Fruit fly (Drosophila melanogaster): ENCODE data around the gene Ir7d.

DNA sequence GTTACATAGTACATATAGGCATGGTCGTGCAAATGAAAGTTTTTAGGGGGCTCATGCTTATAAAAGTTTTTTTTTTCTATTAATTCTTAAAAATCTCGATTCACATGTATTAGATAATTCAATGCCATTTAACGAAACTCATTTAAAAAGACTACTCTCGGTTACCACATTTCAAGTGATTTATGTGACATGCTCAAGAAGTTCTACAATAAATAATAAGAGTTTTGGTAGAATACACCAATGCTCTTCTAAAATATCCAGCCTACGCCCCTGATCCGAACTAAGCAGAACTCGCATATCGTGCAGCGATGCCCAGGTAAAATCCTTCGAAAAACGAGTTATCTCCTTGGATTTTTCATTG, 13.9 kb upstream of the Ir7d start:
- TF ChIP-seq Mnt (GFP tag; optimal IDR thresholded peaks at IDR 0.05): no peak
- TF ChIP-seq CG12768 (GFP tag; optimal IDR thresholded peaks at IDR 0.05): no peak
- TF ChIP-seq cic (GFP tag; optimal IDR thresholded peaks at IDR 0.05): no peak
- no peak for TF ChIP-seq ovo (GFP tag; optimal IDR thresholded peaks at IDR 0.05)
- TF ChIP-seq kay (GFP tag; ENCODE audit: borderline replicate concordance): no peak
- peak; percentile 18 for TF ChIP-seq bab1 (GFP tag; optimal IDR thresholded peaks at IDR 0.05)
- no peak for TF ChIP-seq Crg-1 (GFP tag; optimal IDR thresholded peaks at IDR 0.05)
- no peak for TF ChIP-seq Clk (GFP tag; optimal IDR thresholded peaks at IDR 0.05)
- no peak for TF ChIP-seq cnc (optimal IDR thresholded peaks at IDR 0.05)
